Worm (Caenorhabditis elegans) whole organism, L4/young adult: ENCODE measurements around the gene T20D4.11.

ENCODE experiments used
- W03F9.2 ChIP-seq: fragments of 150-350 bp; optimal IDR thresholded peaks from 2 replicates; lab custom pipeline; 2014; ENCODE audit warnings: missing biosample characterization, missing genetic modification characterization
- dao-5 ChIP-seq: sonication (generic microtip); optimal IDR thresholded peaks from 2 replicates; lab custom pipeline; 2016; ENCODE audit warnings: missing genotype, missing genetic modification characterization, moderate library complexity, missing compliant biosample characterization
- him-1 ChIP-seq: sonication (generic microtip); optimal IDR thresholded peaks from 2 replicates; lab custom pipeline; 2016; ENCODE audit warnings: missing genotype, missing genetic modification reagents, missing genetic modification characterization, missing compliant biosample characterization

ce11 chrV:3431535-3431990 is 33.1 kb downstream of the T20D4.11 start, which contains the start of the genes T20D4.19 and srj-9:
- TF ChIP-seq him-1 (tag; lab: Kevin White, UChicago) (no peak), dao-5 (tag; lab: Kevin White, UChicago) (no peak), W03F9.2 (tag; lab: Kevin White, UChicago) (no peak)
